Worm (Caenorhabditis elegans) whole organism, L3 larva: Measurements from ENCODE around the gene gem-1.

Experiments used
- ama-1 ChIP-seq: fragments of 150-350 bp; optimal IDR thresholded peaks from 2 replicates; lab custom pipeline; 2018
- ceh-82 ChIP-seq: fragments of 150-350 bp; optimal IDR thresholded peaks from 2 replicates; lab custom pipeline; 2014; ENCODE audit warnings: missing biosample characterization, missing genetic modification characterization
- fkh-2 ChIP-seq: fragments of 150-350 bp; optimal IDR thresholded peaks from 2 replicates; lab custom pipeline; 2014; ENCODE audit warnings: missing biosample characterization, missing genetic modification reagents, missing genetic modification characterization
- nhr-12 ChIP-seq: fragments of 150-350 bp; optimal IDR thresholded peaks from 2 replicates; lab custom pipeline; 2014; ENCODE audit warnings: missing biosample characterization, missing genetic modification characterization
- nhr-77 ChIP-seq: fragments of 150-350 bp; optimal IDR thresholded peaks from 2 replicates; lab custom pipeline; 2014; ENCODE audit warnings: missing biosample characterization, missing genetic modification characterization
- sea-2 ChIP-seq: fragments of 150-350 bp; sonication (generic microtip); optimal IDR thresholded peaks from 4 replicates; lab custom pipeline; 2014; ENCODE audit warnings: missing biosample characterization, missing genetic modification reagents, missing genetic modification characterization
- ztf-11 ChIP-seq: fragments of 150-350 bp; optimal IDR thresholded peaks from 2 replicates; lab custom pipeline; 2014; ENCODE audit warnings: missing biosample characterization, missing genetic modification characterization

DNA sequence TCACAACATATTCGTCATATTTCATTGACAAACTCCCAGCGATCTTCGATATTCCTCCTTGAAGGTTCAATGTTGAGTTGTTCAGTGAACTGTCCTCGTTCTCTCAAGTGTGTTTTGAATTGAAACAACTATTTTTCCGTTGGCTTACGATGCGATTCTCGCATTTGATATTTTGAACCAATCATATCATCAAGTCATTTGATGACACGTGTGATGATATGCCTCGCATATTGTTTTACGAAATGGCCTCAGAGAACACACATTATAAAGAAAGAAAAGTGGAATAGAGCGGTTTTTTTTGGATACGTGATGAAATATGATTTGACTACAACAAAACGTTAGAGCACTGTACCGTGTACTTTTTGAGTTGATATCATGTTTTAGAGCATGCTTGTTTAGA, 28.4 kb downstream of the gem-1 start:
- TF ChIP-seq ceh-82 = no peak
- TF ChIP-seq sea-2 = no peak
- no peak for TF ChIP-seq nhr-77 (tag; lab: Kevin White, UChicago)
- TF ChIP-seq fkh-2 = no peak
- TF ChIP-seq ztf-11 (tag; lab: Kevin White, UChicago) = no peak
- no peak for TF ChIP-seq nhr-12 (tag; lab: Kevin White, UChicago)
- no peak for TF ChIP-seq ama-1 (lab: Kevin White, UChicago)
